Fruit fly (Drosophila melanogaster) whole organism, embryonic: ENCODE results near the gene CG31463.
A peak's percentile ranks its signal among the peaks of the same experiment; 100 is the strongest.

Experiments used
- B-H1 ChIP-seq: fragments of 200-800 bp; sonication (Bioruptor generic); IDR thresholded peaks from 3 replicates; pipeline ENCODE4 v1.3.6; 2022; ENCODE audit warnings: missing biosample characterization, missing genetic modification characterization
- C15 ChIP-seq: fragments of 200-800 bp; sonication (Bioruptor generic); IDR thresholded peaks from 3 replicates; pipeline ENCODE4 v1.3.6; 2022; ENCODE audit warnings: missing biosample characterization, missing genetic modification characterization
- CG10462 ChIP-seq: fragments of 200-800 bp; sonication (Bioruptor generic); optimal IDR thresholded peaks from 2 replicates; lab custom pipeline; 2016; ENCODE audit warnings: missing biosample characterization, missing genetic modification characterization
- CG13287 ChIP-seq: fragments of 200-800 bp; sonication (Bioruptor generic); IDR thresholded peaks from 2 replicates; pipeline ENCODE4 v1.3.6; 2022; ENCODE audit warnings: missing biosample characterization, missing genetic modification characterization; ENCODE audit not compliant: partially characterized antibody
- CG13424 ChIP-seq: fragments of 200-800 bp; sonication (Bioruptor generic); optimal IDR thresholded peaks from 2 replicates; lab custom pipeline; 2019; ENCODE audit warnings: missing biosample characterization, mild to moderate bottlenecking, missing genetic modification characterization, moderate library complexity
- CG14860 ChIP-seq: fragments of 200-800 bp; sonication (Bioruptor generic); IDR thresholded peaks from 3 replicates; pipeline ENCODE4 v1.3.6; 2022; ENCODE audit warnings: missing biosample characterization, missing genetic modification characterization; ENCODE audit not compliant: partially characterized antibody
- CG15073 ChIP-seq: fragments of 200-800 bp; sonication (Bioruptor generic); optimal IDR thresholded peaks from 2 replicates; lab custom pipeline; 2016; ENCODE audit warnings: missing biosample characterization, missing genetic modification characterization
- CG1529 ChIP-seq: fragments of 200-800 bp; sonication (Bioruptor generic); optimal IDR thresholded peaks from 3 replicates; lab custom pipeline; 2018; ENCODE audit warnings: missing biosample characterization, missing genetic modification characterization
- CG15696 ChIP-seq: fragments of 200-800 bp; sonication (Bioruptor generic); optimal IDR thresholded peaks from 2 replicates; lab custom pipeline; 2019; ENCODE audit warnings: missing biosample characterization, mild to moderate bottlenecking, missing genetic modification characterization, moderate library complexity
- CG2120 ChIP-seq: fragments of 200-800 bp; sonication (Bioruptor generic); optimal IDR thresholded peaks from 3 replicates; lab custom pipeline; 2016; ENCODE audit warnings: missing biosample characterization, missing genetic modification characterization
- CG2199 ChIP-seq: fragments of 200-800 bp; sonication (Bioruptor generic); IDR thresholded peaks from 3 replicates; pipeline ENCODE4 v1.3.6; 2022; ENCODE audit warnings: missing biosample characterization, missing genetic modification characterization
- CG30403 ChIP-seq: fragments of 200-800 bp; sonication (Bioruptor generic); optimal IDR thresholded peaks from 3 replicates; lab custom pipeline; 2016; ENCODE audit warnings: missing biosample characterization, missing genetic modification characterization
- CG43689 ChIP-seq: fragments of 200-800 bp; sonication (Bioruptor generic); IDR thresholded peaks from 2 replicates; pipeline ENCODE4 v1.3.6; 2022; ENCODE audit warnings: missing biosample characterization, missing genetic modification characterization
- CG4424 ChIP-seq: fragments of 200-800 bp; sonication (Bioruptor generic); optimal IDR thresholded peaks from 3 replicates; lab custom pipeline; 2016; ENCODE audit warnings: missing biosample characterization, missing genetic modification characterization
- CG6791 ChIP-seq: fragments of 200-800 bp; sonication (Bioruptor generic); IDR thresholded peaks from 3 replicates; pipeline ENCODE4 v1.3.6; 2022; ENCODE audit warnings: missing biosample characterization, missing genetic modification characterization; ENCODE audit not compliant: partially characterized antibody
- CG7357 ChIP-seq: fragments of 200-800 bp; sonication (Bioruptor generic); IDR thresholded peaks from 3 replicates; pipeline ENCODE4 v1.3.6; 2022; ENCODE audit warnings: missing biosample characterization, missing genetic modification characterization
- CG8765 ChIP-seq: fragments of 200-800 bp; sonication (Bioruptor generic); IDR thresholded peaks from 2 replicates; pipeline ENCODE4 v1.3.6; 2022; ENCODE audit warnings: missing biosample characterization, missing genetic modification characterization
- CG9727 ChIP-seq: fragments of 200-800 bp; sonication (Bioruptor generic); optimal IDR thresholded peaks from 3 replicates; lab custom pipeline; 2017; ENCODE audit warnings: missing biosample characterization, mild to moderate bottlenecking, missing genetic modification characterization
- Dad ChIP-seq: fragments of 200-800 bp; sonication (Bioruptor generic); optimal IDR thresholded peaks from 3 replicates; lab custom pipeline; 2016; ENCODE audit warnings: missing biosample characterization, missing genetic modification characterization
- Dll ChIP-seq: fragments of 200-800 bp; sonication (Bioruptor generic); IDR thresholded peaks from 4 replicates; pipeline ENCODE4 v1.3.6; 2022; ENCODE audit warnings: missing biosample characterization, missing genetic modification characterization; ENCODE audit not compliant: partially characterized antibody
- Fer2 ChIP-seq: fragments of 200-800 bp; sonication (Bioruptor generic); optimal IDR thresholded peaks from 2 replicates; lab custom pipeline; 2018; ENCODE audit warnings: missing biosample characterization, mild to moderate bottlenecking, missing genetic modification characterization, moderate library complexity
- HLH4C ChIP-seq: fragments of 200-800 bp; sonication (Bioruptor generic); IDR thresholded peaks from 3 replicates; pipeline ENCODE4 v1.3.6; 2022; ENCODE audit warnings: missing biosample characterization, missing genetic modification characterization; ENCODE audit not compliant: partially characterized antibody
- Hr3 ChIP-seq: fragments of 200-800 bp; sonication (Bioruptor generic); optimal IDR thresholded peaks from 3 replicates; lab custom pipeline; 2016; ENCODE audit warnings: missing biosample characterization, missing genetic modification characterization
- Hr78 ChIP-seq, 2 experiments: fragments of 200-800 bp in 1 of 2; fragments of >200 bp in 1 of 2; sonication (Bioruptor generic) in 1 of 2; optimal IDR thresholded peaks; 2 replicates each; lab custom pipeline; 2017 to 2019; ENCODE audit warnings: missing biosample characterization in 2 of 2, missing genetic modification characterization in 2 of 2, mild to moderate bottlenecking in 1 of 2, moderate library complexity in 1 of 2
- MBD-R2 ChIP-seq: fragments of 200-800 bp; sonication (Bioruptor generic); IDR thresholded peaks from 2 replicates; pipeline ENCODE4 v1.3.6; 2022; ENCODE audit warnings: missing biosample characterization, missing genetic modification characterization
- MTF-1 ChIP-seq: fragments of 200-800 bp; sonication (Bioruptor generic); optimal IDR thresholded peaks from 2 replicates; lab custom pipeline; 2018; ENCODE audit warnings: missing biosample characterization, mild to moderate bottlenecking, missing genetic modification characterization, borderline replicate concordance
- Mad ChIP-seq: fragments of 200-800 bp; sonication (Bioruptor generic); optimal IDR thresholded peaks from 2 replicates; lab custom pipeline; 2016; ENCODE audit warnings: missing biosample characterization, missing genetic modification characterization
- NfI ChIP-seq: fragments of 200-800 bp; sonication (Bioruptor generic); optimal IDR thresholded peaks from 3 replicates; lab custom pipeline; 2018; ENCODE audit warnings: missing biosample characterization, mild to moderate bottlenecking, missing genetic modification characterization, moderate library complexity
- Taf1 ChIP-seq: fragments of 200-800 bp; sonication (Bioruptor generic); IDR thresholded peaks from 2 replicates; pipeline ENCODE4 v1.3.6; 2022; ENCODE audit warnings: missing biosample characterization, missing genetic modification characterization
- Trl ChIP-seq, 3 experiments: fragments of >200 bp in 2 of 3; fragments of 200-800 bp in 1 of 3; sonication (Bioruptor generic) in 1 of 3; optimal IDR thresholded peaks; 2 replicates in 1 of 3; 3 replicates in 2 of 3; lab custom pipeline; 2016 to 2017; ENCODE audit warnings: missing biosample characterization in 1 of 3, missing genetic modification characterization in 1 of 3
- Xbp1 ChIP-seq: fragments of 200-800 bp; sonication (Bioruptor generic); optimal IDR thresholded peaks from 3 replicates; lab custom pipeline; 2016; ENCODE audit warnings: missing biosample characterization, mild to moderate bottlenecking, missing genetic modification characterization
- YL-1 ChIP-seq: fragments of 200-800 bp; sonication (Bioruptor generic); optimal IDR thresholded peaks from 3 replicates; lab custom pipeline; 2017; ENCODE audit warnings: missing biosample characterization, mild to moderate bottlenecking, missing genetic modification characterization
- aop ChIP-seq: fragments of 200-800 bp; sonication (Bioruptor generic); IDR thresholded peaks from 2 replicates; pipeline ENCODE4 v1.3.6; 2022; ENCODE audit warnings: missing biosample characterization, missing genetic modification characterization
- ato ChIP-seq: fragments of 200-800 bp; sonication (Bioruptor generic); IDR thresholded peaks from 2 replicates; pipeline ENCODE4 v1.3.6; 2022; ENCODE audit warnings: missing biosample characterization, missing genetic modification characterization; ENCODE audit not compliant: partially characterized antibody
- bigmax ChIP-seq: fragments of 200-800 bp; sonication (Bioruptor generic); optimal IDR thresholded peaks from 2 replicates; lab custom pipeline; 2018; ENCODE audit warnings: missing biosample characterization, mild to moderate bottlenecking, missing genetic modification characterization
- cas ChIP-seq: fragments of 200-800 bp; sonication (Bioruptor generic); IDR thresholded peaks from 2 replicates; pipeline ENCODE4 v1.3.6; 2022; ENCODE audit warnings: missing biosample characterization, missing genetic modification characterization
- dan ChIP-seq: fragments of 200-800 bp; sonication (Bioruptor generic); IDR thresholded peaks from 2 replicates; pipeline ENCODE4 v1.3.6; 2022; ENCODE audit warnings: missing biosample characterization, missing genetic modification characterization
- ems ChIP-seq: fragments of 200-800 bp; sonication (Bioruptor generic); optimal IDR thresholded peaks from 3 replicates; lab custom pipeline; 2016; ENCODE audit warnings: missing biosample characterization, missing genetic modification characterization
- gt ChIP-seq: fragments of 200-800 bp; sonication (Bioruptor generic); IDR thresholded peaks from 2 replicates; pipeline ENCODE4 v1.3.6; 2022; ENCODE audit warnings: missing biosample characterization, missing genetic modification characterization
- mirr ChIP-seq: fragments of 200-800 bp; sonication (Bioruptor generic); optimal IDR thresholded peaks from 3 replicates; lab custom pipeline; 2018; ENCODE audit warnings: missing biosample characterization, mild to moderate bottlenecking, missing genetic modification characterization
- org-1 ChIP-seq: fragments of 200-800 bp; sonication (Bioruptor generic); optimal IDR thresholded peaks from 2 replicates; lab custom pipeline; 2017; ENCODE audit warnings: missing biosample characterization, missing genetic modification characterization
- sc ChIP-seq, 3 experiments: fragments of >200 bp in 2 of 3; fragments of 200-800 bp in 1 of 3; sonication (Bioruptor generic) in 1 of 3; optimal IDR thresholded peaks; 2 replicates in 2 of 3; 3 replicates in 1 of 3; lab custom pipeline; 2017; ENCODE audit warnings: mild to moderate bottlenecking in 1 of 3, missing biosample characterization in 1 of 3, missing genetic modification characterization in 1 of 3, missing genetic modification reagents in 1 of 3
- sima ChIP-seq: fragments of 200-800 bp; sonication (Bioruptor generic); optimal IDR thresholded peaks from 2 replicates; lab custom pipeline; 2016; ENCODE audit warnings: missing biosample characterization, missing genetic modification characterization
- sna ChIP-seq: fragments of 200-800 bp; sonication (Bioruptor generic); IDR thresholded peaks from 2 replicates; pipeline ENCODE4 v1.3.6; 2022; ENCODE audit warnings: missing biosample characterization, missing genetic modification characterization; ENCODE audit not compliant: partially characterized antibody
- sug ChIP-seq: fragments of 200-800 bp; optimal IDR thresholded peaks from 2 replicates; lab custom pipeline; 2019; ENCODE audit warnings: missing biosample characterization, mild to moderate bottlenecking, missing genetic modification characterization, moderate library complexity
- tgo ChIP-seq: fragments of 200-800 bp; sonication (Bioruptor generic); IDR thresholded peaks from 3 replicates; pipeline ENCODE4 v1.3.6; 2022; ENCODE audit warnings: missing biosample characterization, missing genetic modification characterization
- tll ChIP-seq, 2 experiments: fragments of 200-800 bp in 1 of 2; fragments of >200 bp in 1 of 2; sonication (Bioruptor generic) in 1 of 2; optimal IDR thresholded peaks; 2 replicates each; lab custom pipeline; 2017 to 2019; ENCODE audit warnings: missing biosample characterization in 2 of 2, missing genetic modification characterization in 2 of 2, mild to moderate bottlenecking in 1 of 2, moderate library complexity in 1 of 2

CG31463 gene

dm6 chr3R:8333768-8334470 lies 41.8 kb downstream of the CG31463 start, which contains the start of gene Poxm (continued):
- TF ChIP-seq Xbp1 (GFP tag; lab: Kevin White, UChicago) (peak; percentile 92), aop (GFP tag; lab: Robert Waterston, UW) (no peak), tll (GFP tag; optimal IDR thresholded peaks at IDR 0.05; lab: Kevin White, UChicago) (no peak), bigmax (GFP tag; lab: Kevin White, UChicago) (no peak), CG13287 (GFP tag; lab: Robert Waterston, UW) (no peak), B-H1 (GFP tag; lab: Robert Waterston, UW) (peak; percentile 81; the same call in 2 of the 3 replicates), MBD-R2 (no peak), CG14860 (GFP tag; lab: Robert Waterston, UW) (no peak), MTF-1 (GFP tag; lab: Kevin White, UChicago) (no peak), Mad (GFP tag; lab: Kevin White, UChicago) (peak; percentile 80), CG43689 (GFP tag; lab: Robert Waterston, UW) (peak; percentile 26; the same call in 1 of the 2 replicates), CG9727 (peak; percentile 96), Hr78 (GFP tag; optimal IDR thresholded peaks at IDR 0.05; lab: Kevin White, UChicago) (peak in 1 of 2 experiments; percentile 83), Taf1 (GFP tag; lab: Robert Waterston, UW) (peak; percentile 49; the same call in 1 of the 2 replicates), Hr3 (peak; percentile 94), CG15073 (GFP tag; lab: Kevin White, UChicago) (peak; percentile 72)

- TF ChIP-seq MTF-1 (GFP tag; lab: Kevin White, UChicago) (no peak), CG13424 (no peak), CG2199 (GFP tag; lab: Robert Waterston, UW) (no peak), CG2120 (no peak), Trl (optimal IDR thresholded peaks at IDR 0.05; lab: Kevin White, UChicago) (peak in 1 of 2 experiments; percentile 54), Trl (GFP tag; optimal IDR thresholded peaks at IDR 0.05; lab: Kevin White, UChicago) (no peak), C15 (GFP tag; lab: Robert Waterston, UW) (no peak), Dll (no peak), gt (no peak), CG15696 (tag; lab: Kevin White, UChicago) (no peak), Fer2 (tag; lab: Kevin White, UChicago) (no peak), HLH4C (GFP tag; lab: Robert Waterston, UW) (no peak), Hr78 (GFP tag; optimal IDR thresholded peaks at IDR 0.05; lab: Kevin White, UChicago) (no peak), org-1 (GFP tag; lab: Kevin White, UChicago) (no peak), CG7357 (GFP tag; lab: Robert Waterston, UW) (0 out of 3 replicates have a peak, but pooled peaks have one; percentile 4), Dad (GFP tag; lab: Kevin White, UChicago) (no peak), CG6791 (GFP tag; lab: Robert Waterston, UW) (peak; percentile 19; the same call in 1 of the 3 replicates), sug (tag; lab: Kevin White, UChicago) (no peak), ato (no peak), NfI (no peak), mirr (GFP tag; lab: Kevin White, UChicago) (no peak), ems (GFP tag; lab: Kevin White, UChicago) (no peak), CG1529 (GFP tag; lab: Kevin White, UChicago) (no peak), CG4424 (no peak), sc (optimal IDR thresholded peaks at IDR 0.05; lab: Kevin White, UChicago) (no peak), sc (GFP tag; optimal IDR thresholded peaks at IDR 0.05; lab: Kevin White, UChicago) (no peak), CG30403 (GFP tag; lab: Kevin White, UChicago) (peak; percentile 19), dan (GFP tag; lab: Robert Waterston, UW) (no peak), sima (no peak), cas (no peak), sna (GFP tag; lab: Robert Waterston, UW) (no peak), CG10462 (GFP tag; lab: Kevin White, UChicago) (no peak), CG8765 (GFP tag; lab: Robert Waterston, UW) (no peak), tgo (GFP tag; lab: Robert Waterston, UW) (no peak), YL-1 (GFP tag; lab: Kevin White, UChicago) (no peak)
These were observed 42.3 kb downstream of the CG31463 start for dm6 chr3R:8334471-8334783.
